Worm (Caenorhabditis elegans): ENCODE measurements around the gene cyn-6.

cyn-6 gene

ce11 chrIII:752326-752725 is 20.9 kb upstream of the cyn-6 start, which contains the start of gene pat-12:
pat-12 (minus strand) TSS chrIII:752426.
- TF ChIP-seq atf-7 (tag; optimal IDR thresholded peaks at IDR 0.05) (no peak), K11D2.4 (GFP tag; IDR thresholded peaks at IDR 0.05) (no peak), lin-35 (GFP tag; optimal IDR thresholded peaks at IDR 0.05) (no peak), aptf-3 (GFP tag; IDR thresholded peaks at IDR 0.05) (no peak), dox-1 (GFP tag; IDR thresholded peaks at IDR 0.05) (no peak), tbp1 (GFP tag; optimal IDR thresholded peaks at IDR 0.05) (no peak), attf-6 (GFP tag; IDR thresholded peaks at IDR 0.05) (no peak), F39B2.1 (GFP tag; IDR thresholded peaks at IDR 0.05) (no peak), hrde-1 (tag; optimal IDR thresholded peaks at IDR 0.05; ENCODE audit: borderline replicate concordance) (no peak), C06A6.2 (GFP tag; conservative IDR thresholded peaks at IDR 0.05) (no peak), ceh-79 (tag; optimal IDR thresholded peaks at IDR 0.05) (no peak)

- TF ChIP-seq madf-6 (GFP tag; IDR thresholded peaks at IDR 0.05) (no peak), pha-4 (tag; optimal IDR thresholded peaks at IDR 0.05) (no peak), ama-1 (optimal IDR thresholded peaks at IDR 0.05) (no peak), ama-1 (GFP tag; optimal IDR thresholded peaks at IDR 0.05) (no peak), madf-8 (GFP tag; conservative IDR thresholded peaks at IDR 0.05) (no peak), egl-44 (GFP tag; IDR thresholded peaks at IDR 0.05) (no peak), xnd-1 (tag; optimal IDR thresholded peaks at IDR 0.05) (no peak), ceh-58 (GFP tag; IDR thresholded peaks at IDR 0.05) (no peak), sptf-2 (GFP tag; optimal IDR thresholded peaks at IDR 0.05) (no peak), T26A5.8 (tag; optimal IDR thresholded peaks at IDR 0.05) (no peak), F52B5.7 (tag; optimal IDR thresholded peaks at IDR 0.05) (no peak), B0019.2 (GFP tag; conservative IDR thresholded peaks at IDR 0.05) (no peak), let-526 (GFP tag; IDR thresholded peaks at IDR 0.05) (no peak), hmg-20 (GFP tag; IDR thresholded peaks at IDR 0.05) (no peak), C06A6.2 (GFP tag; conservative IDR thresholded peaks at IDR 0.05) (no peak), akir-1 (GFP tag; optimal IDR thresholded peaks at IDR 0.05) (no peak), sea-2 (GFP tag; IDR thresholded peaks at IDR 0.05) (no peak), him-1 (tag; optimal IDR thresholded peaks at IDR 0.05) (no peak), F23B12.7 (tag; optimal IDR thresholded peaks at IDR 0.05; ENCODE audit: insufficient read depth) (no peak), mes-4 (tag; optimal IDR thresholded peaks at IDR 0.05) (no peak), snpc-3.4 (tag; optimal IDR thresholded peaks at IDR 0.05) (no peak)
Measured at ce11 chrIII:754371-754770, 18.8 kb upstream of the cyn-6 start.

ce11 chrIII:757981-758380 is 15.2 kb upstream of the cyn-6 start, which contains the start of gene T17H7.7:
T17H7.7 (minus strand) TSS chrIII:758081.
- no peak for TF ChIP-seq ceh-27 (GFP tag; optimal IDR thresholded peaks at IDR 0.05)
- no peak for TF ChIP-seq cebp-1 (GFP tag; IDR thresholded peaks at IDR 0.05)
- no peak for TF ChIP-seq cebp-1 (tag; optimal IDR thresholded peaks at IDR 0.05)
- no peak for TF ChIP-seq pbrm-1 (GFP tag; IDR thresholded peaks at IDR 0.05)
- no peak for TF ChIP-seq Y79H2A.3 (GFP tag; conservative IDR thresholded peaks at IDR 0.05)
- TF ChIP-seq snpc-1.1 (tag; optimal IDR thresholded peaks at IDR 0.05; ENCODE audit: insufficient read depth): no peak
- no peak for TF ChIP-seq F23B12.7 (tag; optimal IDR thresholded peaks at IDR 0.05; ENCODE audit: insufficient read depth)
- no peak for TF ChIP-seq sptf-2 (GFP tag; optimal IDR thresholded peaks at IDR 0.05)
- no peak for TF ChIP-seq F49E8.2 (tag; optimal IDR thresholded peaks at IDR 0.05; ENCODE audit: insufficient read depth)
- TF ChIP-seq ztf-26 (tag; optimal IDR thresholded peaks at IDR 0.05): no peak
- no peak for TF ChIP-seq F52B5.7 (tag; optimal IDR thresholded peaks at IDR 0.05)
- TF ChIP-seq him-1 (tag; optimal IDR thresholded peaks at IDR 0.05): no peak
- TF ChIP-seq aptf-2 (GFP tag; conservative IDR thresholded peaks at IDR 0.05): no peak
- no peak for TF ChIP-seq lsy-27 (tag; optimal IDR thresholded peaks at IDR 0.05; ENCODE audit: borderline replicate concordance, insufficient read depth)
- TF ChIP-seq F33H1.4 (GFP tag; IDR thresholded peaks at IDR 0.05): no peak
- no peak for TF ChIP-seq nhr-179 (tag; optimal IDR thresholded peaks at IDR 0.05)
- no peak for TF ChIP-seq akir-1 (GFP tag; optimal IDR thresholded peaks at IDR 0.05)
